Worm (Caenorhabditis elegans) whole organism, early embryonic: ENCODE data around the gene B0222.11.

Experiments
- B0310.2 ChIP-seq: sonication (generic microtip); optimal IDR thresholded peaks from 2 replicates; lab custom pipeline; 2016; ENCODE audit warnings: mild to moderate bottlenecking, missing genetic modification characterization, missing compliant biosample characterization
- F13C5.2 ChIP-seq: sonication (generic microtip); optimal IDR thresholded peaks from 2 replicates; lab custom pipeline; 2017; ENCODE audit warnings: mild to moderate bottlenecking, missing genetic modification characterization, inconsistent platforms, missing compliant biosample characterization
- aly-1 ChIP-seq: sonication (generic microtip); optimal IDR thresholded peaks from 2 replicates; lab custom pipeline; 2016; ENCODE audit warnings: missing genetic modification characterization, missing compliant biosample characterization
- ama-1 ChIP-seq: fragments of 150-350 bp; optimal IDR thresholded peaks from 2 replicates; lab custom pipeline; 2014
- ceh-13 ChIP-seq: fragments of 200-800 bp; sonication (Bioruptor generic); optimal IDR thresholded peaks from 2 replicates; lab custom pipeline; 2018; ENCODE audit warnings: mild to moderate bottlenecking, missing genetic modification characterization, missing compliant biosample characterization
- ceh-36 ChIP-seq: sonication (generic microtip); optimal IDR thresholded peaks from 2 replicates; lab custom pipeline; 2016; ENCODE audit warnings: missing genetic modification characterization, inconsistent platforms, missing compliant biosample characterization
- ets-7 ChIP-seq: sonication (generic microtip); optimal IDR thresholded peaks from 2 replicates; lab custom pipeline; 2016; ENCODE audit warnings: missing genotype, missing genetic modification characterization, missing compliant biosample characterization
- flt-1 ChIP-seq: fragments of 200-800 bp; sonication (Bioruptor generic); IDR thresholded peaks from 2 replicates; pipeline ENCODE4 v1.3.6; 2022; ENCODE audit warnings: missing genetic modification characterization, missing compliant biosample characterization
- hmbx-1 ChIP-seq: sonication (generic microtip); optimal IDR thresholded peaks from 2 replicates; lab custom pipeline; 2016; ENCODE audit warnings: mild to moderate bottlenecking, missing genetic modification characterization, missing compliant biosample characterization
- hmg-4 ChIP-seq: fragments of 200-800 bp; sonication (Bioruptor generic); optimal IDR thresholded peaks from 2 replicates; lab custom pipeline; 2018; ENCODE audit warnings: mild to moderate bottlenecking, missing genetic modification characterization, missing compliant biosample characterization
- hnd-1 ChIP-seq: sonication (generic microtip); optimal IDR thresholded peaks from 2 replicates; lab custom pipeline; 2016; ENCODE audit warnings: missing genetic modification characterization, missing compliant biosample characterization
- pes-1 ChIP-seq: fragments of 200-800 bp; sonication (Bioruptor generic); IDR thresholded peaks from 2 replicates; pipeline ENCODE4 v1.3.6; 2022; ENCODE audit warnings: missing genetic modification reagents, missing genetic modification characterization, missing compliant biosample characterization
- scrt-1 ChIP-seq: fragments of 200-800 bp; sonication (Bioruptor generic); IDR thresholded peaks from 2 replicates; pipeline ENCODE4 v1.3.6; 2022; ENCODE audit warnings: missing genetic modification characterization, missing compliant biosample characterization
- sea-1 ChIP-seq: fragments of 200-800 bp; sonication (Bioruptor generic); conservative IDR thresholded peaks from 2 replicates; pipeline ENCODE4 v1.3.6; 2022; ENCODE audit warnings: missing genetic modification characterization, missing compliant biosample characterization
- tbx-11 ChIP-seq: fragments of 200-800 bp; sonication (Bioruptor generic); IDR thresholded peaks from 2 replicates; pipeline ENCODE4 v1.3.6; 2022; ENCODE audit warnings: missing genetic modification characterization, missing compliant biosample characterization
- tbx-37 ChIP-seq: fragments of 200-800 bp; sonication (Bioruptor generic); conservative IDR thresholded peaks from 2 replicates; pipeline ENCODE4 v1.3.6; 2022; ENCODE audit warnings: missing genetic modification reagents, missing genetic modification characterization, missing compliant biosample characterization
- tra-4 ChIP-seq: sonication (generic microtip); optimal IDR thresholded peaks from 2 replicates; lab custom pipeline; 2017; ENCODE audit warnings: missing genetic modification characterization, missing compliant biosample characterization

The B0222.11 gene

ce11 chrV:9175218-9175837 lies 7.3 kb upstream of the B0222.11 start, which contains the start of gene spas-1:
Gene spas-1 (plus strand): TSS chrV:9175789.
- no peak for TF ChIP-seq ama-1 (lab: Kevin White, UChicago)
- no peak for TF ChIP-seq pes-1 (GFP tag; lab: Robert Waterston, UW)
- TF ChIP-seq hnd-1 (tag; lab: Kevin White, UChicago) = peak; percentile 36
- peak; percentile 57; the same call in 1 of the 2 replicates for TF ChIP-seq tbx-11 (GFP tag; lab: Robert Waterston, UW)
- no peak for TF ChIP-seq tra-4 (tag; lab: Kevin White, UChicago)
- peak; percentile 84 for TF ChIP-seq F13C5.2 (tag; lab: Kevin White, UChicago)
- no peak for TF ChIP-seq aly-1 (tag; lab: Kevin White, UChicago)
- TF ChIP-seq ceh-36 = peak; percentile 35
- no peak for TF ChIP-seq scrt-1 (GFP tag; lab: Robert Waterston, UW)
- TF ChIP-seq hmbx-1 (tag; lab: Kevin White, UChicago) = no peak
- TF ChIP-seq tbx-37 (GFP tag; lab: Robert Waterston, UW) = no peak; the same call in 1 of the 2 replicates
- no peak for TF ChIP-seq flt-1 (GFP tag; lab: Robert Waterston, UW)

ce11 chrV:9173789-9174188 lies 5.8 kb upstream of the B0222.11 start, which contains the start of gene pqn-16:
Gene pqn-16 (plus strand): TSS chrV:9174089.
- TF ChIP-seq tbx-11 (GFP tag; lab: Robert Waterston, UW) (no peak), tbx-37 (GFP tag; lab: Robert Waterston, UW) (no peak)

- no peak for TF ChIP-seq aly-1 (tag; lab: Kevin White, UChicago)
- TF ChIP-seq B0310.2 (tag; lab: Kevin White, UChicago) = no peak
- TF ChIP-seq flt-1 (GFP tag; lab: Robert Waterston, UW) = no peak
- TF ChIP-seq ama-1 (lab: Kevin White, UChicago) = no peak
- TF ChIP-seq sea-1 = no peak
- TF ChIP-seq ets-7 = no peak
- no peak for TF ChIP-seq hmbx-1 (tag; lab: Kevin White, UChicago)
- no peak for TF ChIP-seq F13C5.2 (tag; lab: Kevin White, UChicago)
- TF ChIP-seq hmg-4 (GFP tag; lab: Kevin White, UChicago) = no peak
- TF ChIP-seq hnd-1 (tag; lab: Kevin White, UChicago) = no peak
- no peak for TF ChIP-seq ceh-13 (GFP tag; lab: Kevin White, UChicago)
- no peak for TF ChIP-seq ceh-36
- TF ChIP-seq tbx-37 (GFP tag; lab: Robert Waterston, UW) = no peak
- no peak for TF ChIP-seq pes-1 (GFP tag; lab: Robert Waterston, UW)
- no peak for TF ChIP-seq tbx-11 (GFP tag; lab: Robert Waterston, UW)
Measured at ce11 chrV:9172989-9173388, 5.0 kb upstream of the B0222.11 start, which contains the start of gene gad-3. Gene gad-3 (minus strand): TSS chrV:9173005.

ce11 chrV:9166306-9166705 lies 1.7 kb downstream of the B0222.11 start:
- no peak for TF ChIP-seq hmg-4 (GFP tag; lab: Kevin White, UChicago)
- TF ChIP-seq aly-1 (tag; lab: Kevin White, UChicago) = no peak
- TF ChIP-seq tra-4 (tag; lab: Kevin White, UChicago) = no peak
- no peak for TF ChIP-seq B0310.2 (tag; lab: Kevin White, UChicago)
- TF ChIP-seq hmbx-1 (tag; lab: Kevin White, UChicago) = no peak
- no peak for TF ChIP-seq tbx-11 (GFP tag; lab: Robert Waterston, UW)
- no peak for TF ChIP-seq tbx-37 (GFP tag; lab: Robert Waterston, UW)
- TF ChIP-seq F13C5.2 (tag; lab: Kevin White, UChicago) = no peak

- TF ChIP-seq tbx-37 (GFP tag; lab: Robert Waterston, UW) (no peak), tbx-11 (GFP tag; lab: Robert Waterston, UW) (no peak), F13C5.2 (tag; lab: Kevin White, UChicago) (no peak), flt-1 (GFP tag; lab: Robert Waterston, UW) (no peak), scrt-1 (GFP tag; lab: Robert Waterston, UW) (no peak), pes-1 (GFP tag; lab: Robert Waterston, UW) (no peak), B0310.2 (tag; lab: Kevin White, UChicago) (no peak)
Measured at ce11 chrV:9165073-9165699, 2.8 kb downstream of the B0222.11 start, which contains the start of gene col-10. Gene col-10 (minus strand): TSS chrV:9165307.

- TF ChIP-seq hnd-1 (tag; lab: Kevin White, UChicago) (no peak), tbx-11 (GFP tag; lab: Robert Waterston, UW) (no peak), hmg-4 (GFP tag; lab: Kevin White, UChicago) (no peak), sea-1 (no peak), tra-4 (tag; lab: Kevin White, UChicago) (no peak), pes-1 (GFP tag; lab: Robert Waterston, UW) (no peak), scrt-1 (GFP tag; lab: Robert Waterston, UW) (no peak)
Measured at ce11 chrV:9163897-9164296, 4.1 kb downstream of the B0222.11 start.

- TF ChIP-seq hmg-4 (GFP tag; lab: Kevin White, UChicago) (no peak), tra-4 (tag; lab: Kevin White, UChicago) (no peak), flt-1 (GFP tag; lab: Robert Waterston, UW) (no peak), scrt-1 (GFP tag; lab: Robert Waterston, UW) (no peak), hnd-1 (tag; lab: Kevin White, UChicago) (no peak), ama-1 (lab: Kevin White, UChicago) (no peak), ceh-36 (no peak), ceh-13 (GFP tag; lab: Kevin White, UChicago) (no peak), ets-7 (no peak), sea-1 (no peak), B0310.2 (tag; lab: Kevin White, UChicago) (no peak), tbx-37 (GFP tag; lab: Robert Waterston, UW) (no peak), F13C5.2 (tag; lab: Kevin White, UChicago) (no peak), hmbx-1 (tag; lab: Kevin White, UChicago) (no peak), pes-1 (GFP tag; lab: Robert Waterston, UW) (no peak), tbx-11 (GFP tag; lab: Robert Waterston, UW) (no peak), aly-1 (tag; lab: Kevin White, UChicago) (no peak)
Measured at ce11 chrV:9162955-9163468, 5.0 kb downstream of the B0222.11 start, which contains the start of gene col-145. Gene col-145 (minus strand): TSS chrV:9163005.
